Fruit fly (Drosophila melanogaster): ENCODE results near the gene Cralbp.

- TF ChIP-seq CG34367 (tag; optimal IDR thresholded peaks at IDR 0.05), result no peak
- no peak for TF ChIP-seq CG15710 (tag; optimal IDR thresholded peaks at IDR 0.05)
- no peak for TF ChIP-seq Snoo (tag; optimal IDR thresholded peaks at IDR 0.05)
- TF ChIP-seq EcR (GFP tag; optimal IDR thresholded peaks at IDR 0.05), result peak; percentile 22
Observed at dm6 chr3L:5752903-5753604, 33.5 kb downstream of the Cralbp start, which contains the start of gene Usp47.

Measured in whole organism, pupa.